Worm (Caenorhabditis elegans) whole organism, L1 larva: ENCODE measurements around the gene pst-1.

Experiments used
- C16A3.4 ChIP-seq: fragments of 150-350 bp; optimal IDR thresholded peaks from 2 replicates; lab custom pipeline; 2014; ENCODE audit warnings: missing biosample characterization, missing genetic modification characterization
- alr-1 ChIP-seq: fragments of 200-800 bp; sonication (Bioruptor generic); optimal IDR thresholded peaks from 2 replicates; lab custom pipeline; 2018; ENCODE audit warnings: borderline replicate concordance, mild to moderate bottlenecking, missing genetic modification characterization, missing compliant biosample characterization
- ceh-63 ChIP-seq: fragments of 200-800 bp; sonication (Bioruptor generic); optimal IDR thresholded peaks from 2 replicates; lab custom pipeline; 2018; ENCODE audit warnings: mild to moderate bottlenecking, missing genetic modification characterization, missing compliant biosample characterization
- ceh-82 ChIP-seq, 3 experiments: fragments of 150-350 bp in 1 of 3; sonication (generic microtip) in 2 of 3; optimal IDR thresholded peaks; 2 replicates each; lab custom pipeline; 2014 to 2017; ENCODE audit warnings: missing biosample characterization in 3 of 3, missing genetic modification characterization in 3 of 3
- ces-1 ChIP-seq: fragments of 150-350 bp; optimal IDR thresholded peaks from 2 replicates; lab custom pipeline; 2014; ENCODE audit warnings: missing biosample characterization, missing genetic modification reagents, missing genetic modification characterization
- dsc-1 ChIP-seq: sonication (generic microtip); optimal IDR thresholded peaks from 2 replicates; lab custom pipeline; 2016; ENCODE audit warnings: mild to moderate bottlenecking, missing genetic modification characterization, missing compliant biosample characterization
- efl-1 ChIP-seq, 4 experiments: fragments of 150-350 bp; optimal IDR thresholded peaks in 3 of 4; peaks in 1 of 4; 1 replicate in 1 of 4; 2 replicates in 3 of 4; lab custom pipeline; 2014; ENCODE audit warnings: missing biosample characterization in 2 of 4, missing genetic modification characterization in 2 of 4, missing genetic modification reagents in 2 of 4
- ets-5 ChIP-seq: fragments of 200-800 bp; sonication (Bioruptor generic); IDR thresholded peaks from 2 replicates; pipeline ENCODE4 v1.3.6; 2022; ENCODE audit warnings: missing genetic modification characterization, missing compliant biosample characterization
- fkh-8 ChIP-seq: sonication (generic microtip); optimal IDR thresholded peaks from 2 replicates; lab custom pipeline; 2016; ENCODE audit warnings: mild to moderate bottlenecking, missing genetic modification characterization, missing compliant biosample characterization
- fos-1 ChIP-seq: fragments of 150-350 bp; optimal IDR thresholded peaks from 2 replicates; lab custom pipeline; 2014; ENCODE audit warnings: missing biosample characterization, missing genetic modification characterization
- grh-1 ChIP-seq: fragments of 200-800 bp; sonication (Bioruptor generic); IDR thresholded peaks from 2 replicates; pipeline ENCODE4 v1.3.6; 2022; ENCODE audit warnings: missing genetic modification reagents, missing genetic modification characterization, missing compliant biosample characterization
- hlh-17 ChIP-seq: fragments of 200-800 bp; sonication (Bioruptor generic); optimal IDR thresholded peaks from 2 replicates; lab custom pipeline; 2018; ENCODE audit warnings: missing genetic modification characterization, mild to moderate bottlenecking, missing compliant biosample characterization, moderate library complexity, borderline replicate concordance
- hpl-2 ChIP-seq: fragments of 150-350 bp; optimal IDR thresholded peaks from 2 replicates; lab custom pipeline; 2014; ENCODE audit warnings: missing biosample characterization, missing genetic modification reagents, missing genetic modification characterization
- jun-1 ChIP-seq: fragments of 150-350 bp; optimal IDR thresholded peaks from 2 replicates; lab custom pipeline; 2014; ENCODE audit warnings: missing biosample characterization, missing genetic modification reagents, missing genetic modification characterization
- lin-35 ChIP-seq, 2 experiments: fragments of 150-350 bp; optimal IDR thresholded peaks; 2 replicates each; lab custom pipeline; 2014; ENCODE audit warnings: missing biosample characterization in 2 of 2, missing genetic modification characterization in 2 of 2, missing genetic modification reagents in 2 of 2
- lin-39 ChIP-seq: fragments of 150-350 bp; optimal IDR thresholded peaks from 2 replicates; lab custom pipeline; 2014; ENCODE audit warnings: missing biosample characterization, missing genetic modification reagents, missing genetic modification characterization
- mdl-1 ChIP-seq, 2 experiments: fragments of 150-350 bp; optimal IDR thresholded peaks; 2 replicates each; lab custom pipeline; 2014 to 2017; ENCODE audit warnings: missing biosample characterization in 2 of 2, missing genetic modification characterization in 2 of 2, inconsistent platforms in 1 of 2
- mef-2 ChIP-seq: fragments of 150-350 bp; optimal IDR thresholded peaks from 2 replicates; lab custom pipeline; 2014; ENCODE audit warnings: missing biosample characterization, missing genetic modification characterization
- mep-1 ChIP-seq: fragments of 150-350 bp; optimal IDR thresholded peaks from 2 replicates; lab custom pipeline; 2014; ENCODE audit warnings: missing biosample characterization, missing genetic modification characterization
- nhr-12 ChIP-seq: sonication (generic microtip); optimal IDR thresholded peaks from 2 replicates; lab custom pipeline; 2017; ENCODE audit warnings: missing biosample characterization, missing genetic modification characterization
- nhr-19 ChIP-seq: fragments of 200-800 bp; sonication (Bioruptor generic); conservative IDR thresholded peaks from 2 replicates; pipeline ENCODE4 v1.3.6; 2022; ENCODE audit warnings: missing genetic modification characterization, missing compliant biosample characterization
- nhr-47 ChIP-seq: sonication (generic microtip); optimal IDR thresholded peaks from 2 replicates; lab custom pipeline; 2016; ENCODE audit warnings: mild to moderate bottlenecking, missing genetic modification characterization, moderate library complexity, missing compliant biosample characterization
- nhr-71 ChIP-seq: sonication (generic microtip); optimal IDR thresholded peaks from 2 replicates; lab custom pipeline; 2016; ENCODE audit warnings: mild to moderate bottlenecking, missing genetic modification characterization, moderate library complexity, missing compliant biosample characterization
- nhr-76 ChIP-seq: sonication (generic microtip); optimal IDR thresholded peaks from 2 replicates; lab custom pipeline; 2017; ENCODE audit warnings: missing biosample characterization, missing genetic modification characterization
- nhr-85 ChIP-seq: sonication (generic microtip); peaks from one replicate; lab custom pipeline; 2016; ENCODE audit warnings: missing genetic modification characterization, inconsistent platforms, missing compliant biosample characterization
- pag-3 ChIP-seq: sonication (generic microtip); optimal IDR thresholded peaks from 2 replicates; lab custom pipeline; 2017; ENCODE audit warnings: missing genetic modification characterization, mild to moderate bottlenecking, missing compliant biosample characterization, antibody characterized with exemption, borderline replicate concordance; ENCODE audit not compliant: insufficient read depth
- pax-3 ChIP-seq: fragments of 200-800 bp; sonication (Bioruptor generic); optimal IDR thresholded peaks from 2 replicates; lab custom pipeline; 2018; ENCODE audit warnings: mild to moderate bottlenecking, missing genetic modification characterization, moderate library complexity, missing compliant biosample characterization
- rnt-1 ChIP-seq: sonication (generic microtip); optimal IDR thresholded peaks from 2 replicates; lab custom pipeline; 2016; ENCODE audit warnings: mild to moderate bottlenecking, missing genetic modification characterization, moderate library complexity, missing compliant biosample characterization
- sptf-1 ChIP-seq: fragments of 150-350 bp; optimal IDR thresholded peaks from 2 replicates; lab custom pipeline; 2014; ENCODE audit warnings: missing biosample characterization, missing genetic modification characterization
- vab-15 ChIP-seq: sonication (generic microtip); optimal IDR thresholded peaks from 2 replicates; lab custom pipeline; 2017; ENCODE audit warnings: missing genotype, mild to moderate bottlenecking, missing genetic modification characterization, missing compliant biosample characterization
- zip-4 ChIP-seq: fragments of 200-800 bp; sonication (Bioruptor generic); optimal IDR thresholded peaks from 2 replicates; lab custom pipeline; 2018; ENCODE audit warnings: mild to moderate bottlenecking, missing genetic modification characterization, moderate library complexity, missing compliant biosample characterization
- ztf-4 ChIP-seq: fragments of 150-350 bp; optimal IDR thresholded peaks from 2 replicates; lab custom pipeline; 2014; ENCODE audit warnings: missing biosample characterization, missing genetic modification characterization

Gene pst-1

ce11 chrV:5917707-5918106 is 25.6 kb upstream of the pst-1 start, which contains the start of gene lrpr-1 (continued):
- TF ChIP-seq pag-3 (tag; lab: Kevin White, UChicago) (no peak), sptf-1 (no peak), mef-2 (tag; lab: Kevin White, UChicago) (no peak), rnt-1 (tag; lab: Kevin White, UChicago) (peak; percentile 100), zip-4 (GFP tag; lab: Kevin White, UChicago) (peak; percentile 86), nhr-19 (GFP tag; lab: Robert Waterston, UW) (peak; percentile 93), nhr-12 (tag; lab: Kevin White, UChicago) (no peak), ztf-4 (tag; lab: Kevin White, UChicago) (no peak), ces-1 (GFP tag; lab: Kevin White, UChicago) (no peak), nhr-47 (peak; percentile 97), nhr-76 (tag; lab: Kevin White, UChicago) (no peak), ceh-63 (peak; percentile 92), lin-35 (GFP tag; optimal IDR thresholded peaks at IDR 0.05; lab: Kevin White, UChicago) (peak; percentile 99)

ce11 chrV:5919887-5920286 is 23.4 kb upstream of the pst-1 start, which contains the start of gene C04E6.12:
Gene C04E6.12 (minus strand): TSS chrV:5919987.
- TF ChIP-seq fos-1, result no peak
- TF ChIP-seq nhr-85, result no peak
- no peak for TF ChIP-seq alr-1 (tag; lab: Kevin White, UChicago)
- TF ChIP-seq grh-1 (GFP tag; lab: Robert Waterston, UW), result no peak
- TF ChIP-seq nhr-12 (tag; lab: Kevin White, UChicago), result no peak
- no peak for TF ChIP-seq lin-39 (tag; lab: Kevin White, UChicago)
- TF ChIP-seq lin-35 (GFP tag; optimal IDR thresholded peaks at IDR 0.05; lab: Kevin White, UChicago), result no peak
- TF ChIP-seq hpl-2, result no peak
- TF ChIP-seq sptf-1, result no peak
- TF ChIP-seq mep-1 (tag; lab: Kevin White, UChicago), result no peak
- TF ChIP-seq pax-3 (tag; lab: Kevin White, UChicago), result no peak
- no peak for TF ChIP-seq ceh-82 (tag; optimal IDR thresholded peaks at IDR 0.05; lab: Kevin White, UChicago)
- no peak for TF ChIP-seq nhr-19 (GFP tag; lab: Robert Waterston, UW)
- TF ChIP-seq vab-15 (tag; lab: Kevin White, UChicago), result no peak
- TF ChIP-seq C16A3.4 (tag; lab: Kevin White, UChicago), result no peak
- TF ChIP-seq mdl-1 (tag; optimal IDR thresholded peaks at IDR 0.05; lab: Kevin White, UChicago), result no peak
- TF ChIP-seq, all 84 proteins: peak for 0

- TF ChIP-seq vab-15 (tag; lab: Kevin White, UChicago), result no peak
- TF ChIP-seq hlh-17 (GFP tag; lab: Kevin White, UChicago), result no peak
- TF ChIP-seq fkh-8 (tag; lab: Kevin White, UChicago), result peak; percentile 38
- peak; percentile 47 for TF ChIP-seq nhr-71
- peak; percentile 63 for TF ChIP-seq nhr-47
- peak; percentile 75 for TF ChIP-seq dsc-1 (tag; lab: Kevin White, UChicago)
These were observed 21.5 kb upstream of the pst-1 start for ce11 chrV:5921761-5922160.

ce11 chrV:5922236-5922635 is 21.0 kb upstream of the pst-1 start, which contains the start of gene srsx-18:
Gene srsx-18 (plus strand): TSS chrV:5922536.
- TF ChIP-seq efl-1 (optimal IDR thresholded peaks at IDR 0.05; lab: Kevin White, UChicago) (no peak), efl-1 (GFP tag; optimal IDR thresholded peaks at IDR 0.05 in 1 of 2; lab: Kevin White, UChicago) (peak in 1 of 2 experiments; percentile 70), ets-5 (no peak)

DNA sequence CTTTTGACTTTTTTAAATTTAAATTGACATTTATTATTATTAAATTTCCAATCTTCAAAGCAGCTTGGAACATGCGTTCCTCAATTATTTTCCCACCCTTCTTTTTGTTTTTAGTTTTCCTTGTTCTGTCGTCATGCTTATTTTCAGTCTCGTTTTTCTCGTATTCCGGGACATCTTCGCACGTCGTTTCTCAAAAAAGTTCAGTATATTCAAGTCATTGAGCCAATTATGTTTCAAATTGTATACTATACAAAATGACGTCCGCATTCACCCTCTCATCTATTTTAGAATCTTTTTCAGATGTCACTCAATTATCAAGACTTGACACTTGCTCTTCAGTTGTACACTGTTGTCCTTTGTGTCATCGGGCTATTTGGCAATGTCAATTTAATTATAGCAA is 15.9 kb upstream of the pst-1 start, which contains the start of gene srsx-17:
TSS of gene srsx-17 (plus strand) at position 301 of the 400 bp plus-strand sequence.
- TF ChIP-seq jun-1 (no peak), efl-1 (optimal IDR thresholded peaks at IDR 0.05; lab: Kevin White, UChicago) (no peak), efl-1 (GFP tag; optimal IDR thresholded peaks at IDR 0.05 in 1 of 2; lab: Kevin White, UChicago) (peak in 1 of 2 experiments; percentile 18)
